Fruit fly (Drosophila melanogaster) whole organism, embryonic: ENCODE measurements around the gene inaE.

Experiments
- Bgb ChIP-seq: fragments of 200-800 bp; sonication (Bioruptor generic); IDR thresholded peaks from 2 replicates; pipeline ENCODE4 v1.3.6; 2022; ENCODE audit warnings: missing biosample characterization, missing genetic modification characterization; ENCODE audit not compliant: partially characterized antibody
- CG10321 ChIP-seq: fragments of 200-800 bp; sonication (Bioruptor generic); IDR thresholded peaks from 2 replicates; pipeline ENCODE4 v1.3.6; 2022; ENCODE audit warnings: missing biosample characterization, missing genetic modification characterization
- CG10543 ChIP-seq: fragments of 200-800 bp; sonication (Bioruptor generic); optimal IDR thresholded peaks from 3 replicates; lab custom pipeline; 2017; ENCODE audit warnings: missing biosample characterization, mild to moderate bottlenecking, missing genetic modification characterization, moderate library complexity
- CG1233 ChIP-seq: fragments of 200-800 bp; sonication (Bioruptor generic); optimal IDR thresholded peaks from 4 replicates; lab custom pipeline; 2018; ENCODE audit warnings: missing biosample characterization, mild to moderate bottlenecking, missing genetic modification characterization
- CG13287 ChIP-seq: fragments of 200-800 bp; sonication (Bioruptor generic); IDR thresholded peaks from 2 replicates; pipeline ENCODE4 v1.3.6; 2022; ENCODE audit warnings: missing biosample characterization, missing genetic modification characterization; ENCODE audit not compliant: partially characterized antibody
- CG14441 ChIP-seq: fragments of 200-800 bp; sonication (Bioruptor generic); IDR thresholded peaks from 2 replicates; pipeline ENCODE4 v1.3.6; 2022; ENCODE audit warnings: missing biosample characterization, missing genetic modification characterization
- CG15479 ChIP-seq: fragments of 200-800 bp; sonication (Bioruptor generic); optimal IDR thresholded peaks from 3 replicates; lab custom pipeline; 2019; ENCODE audit warnings: missing biosample characterization, mild to moderate bottlenecking, missing genetic modification characterization, moderate library complexity
- CG15696 ChIP-seq: fragments of 200-800 bp; sonication (Bioruptor generic); optimal IDR thresholded peaks from 2 replicates; lab custom pipeline; 2019; ENCODE audit warnings: missing biosample characterization, mild to moderate bottlenecking, missing genetic modification characterization, moderate library complexity
- CG1832 ChIP-seq: fragments of 200-800 bp; sonication (Bioruptor generic); optimal IDR thresholded peaks from 2 replicates; lab custom pipeline; 2017; ENCODE audit warnings: missing biosample characterization, mild to moderate bottlenecking, missing genetic modification characterization, inconsistent platforms
- CG2712 ChIP-seq: fragments of 200-800 bp; optimal IDR thresholded peaks from 3 replicates; lab custom pipeline; 2019; ENCODE audit warnings: missing biosample characterization, mild to moderate bottlenecking, missing genetic modification characterization, moderate library complexity
- CG3065 ChIP-seq: fragments of 200-800 bp; sonication (Bioruptor generic); optimal IDR thresholded peaks from 2 replicates; lab custom pipeline; 2016; ENCODE audit warnings: missing biosample characterization, missing genetic modification characterization
- CG32532 ChIP-seq: fragments of 200-800 bp; sonication (Bioruptor generic); IDR thresholded peaks from 2 replicates; pipeline ENCODE4 v1.3.6; 2022; ENCODE audit warnings: missing biosample characterization, missing genetic modification characterization
- CG33557 ChIP-seq: fragments of 200-800 bp; sonication (Bioruptor generic); optimal IDR thresholded peaks from 2 replicates; lab custom pipeline; 2019; ENCODE audit warnings: missing biosample characterization, mild to moderate bottlenecking, missing genetic modification characterization, moderate library complexity
- CG3995 ChIP-seq: fragments of 200-800 bp; sonication (Bioruptor generic); optimal IDR thresholded peaks from 3 replicates; lab custom pipeline; 2016; ENCODE audit warnings: missing biosample characterization, missing genetic modification characterization
- CG8281 ChIP-seq: fragments of 200-800 bp; sonication (Bioruptor generic); optimal IDR thresholded peaks from 2 replicates; lab custom pipeline; 2018; ENCODE audit warnings: missing biosample characterization, mild to moderate bottlenecking, missing genetic modification characterization, moderate library complexity
- CG8290 ChIP-seq, 3 experiments: fragments of 200-800 bp; sonication (Bioruptor generic); optimal IDR thresholded peaks; 2 replicates each; lab custom pipeline; 2016 to 2019; ENCODE audit warnings: missing biosample characterization in 3 of 3, missing genetic modification characterization in 3 of 3, mild to moderate bottlenecking in 2 of 3, moderate library complexity in 1 of 3
- CG8924 ChIP-seq: fragments of 200-800 bp; optimal IDR thresholded peaks from 3 replicates; lab custom pipeline; 2019; ENCODE audit warnings: missing biosample characterization, mild to moderate bottlenecking, missing genetic modification characterization, moderate library complexity
- HmgD ChIP-seq: fragments of 200-800 bp; sonication (Bioruptor generic); optimal IDR thresholded peaks from 3 replicates; lab custom pipeline; 2016; ENCODE audit warnings: missing biosample characterization, missing genetic modification characterization
- Hmx ChIP-seq: fragments of 200-800 bp; sonication (Bioruptor generic); optimal IDR thresholded peaks from 2 replicates; lab custom pipeline; 2016; ENCODE audit warnings: missing biosample characterization, missing genetic modification characterization
- Med ChIP-seq: fragments of 200-800 bp; sonication (Bioruptor generic); peaks from one replicate; lab custom pipeline; 2016; ENCODE audit warnings: missing biosample characterization, missing genetic modification characterization, mild to moderate bottlenecking, inconsistent platforms, moderate library complexity
- Mes4 ChIP-seq: fragments of 200-800 bp; sonication (Bioruptor generic); optimal IDR thresholded peaks from 2 replicates; lab custom pipeline; 2016; ENCODE audit warnings: missing biosample characterization, missing genetic modification characterization
- NC2β ChIP-seq: fragments of 200-800 bp; sonication (Bioruptor generic); optimal IDR thresholded peaks from 2 replicates; lab custom pipeline; 2016; ENCODE audit warnings: missing biosample characterization, missing genetic modification characterization
- Spps ChIP-seq: fragments of 200-800 bp; sonication (Bioruptor generic); optimal IDR thresholded peaks from 2 replicates; lab custom pipeline; 2018; ENCODE audit warnings: missing biosample characterization, mild to moderate bottlenecking, missing genetic modification characterization
- Sry-δ ChIP-seq: fragments of 200-800 bp; sonication (Bioruptor generic); optimal IDR thresholded peaks from 2 replicates; lab custom pipeline; 2016; ENCODE audit warnings: missing biosample characterization, missing genetic modification characterization
- Trl ChIP-seq, 3 experiments: fragments of >200 bp in 2 of 3; fragments of 200-800 bp in 1 of 3; sonication (Bioruptor generic) in 1 of 3; optimal IDR thresholded peaks; 2 replicates in 1 of 3; 3 replicates in 2 of 3; lab custom pipeline; 2016 to 2017; ENCODE audit warnings: missing biosample characterization in 1 of 3, missing genetic modification characterization in 1 of 3
- Xrp1 ChIP-seq: fragments of 200-800 bp; sonication (Bioruptor generic); IDR thresholded peaks from 2 replicates; pipeline ENCODE4 v1.3.6; 2022; ENCODE audit warnings: missing biosample characterization, missing genetic modification characterization
- aop ChIP-seq: fragments of 200-800 bp; sonication (Bioruptor generic); IDR thresholded peaks from 2 replicates; pipeline ENCODE4 v1.3.6; 2022; ENCODE audit warnings: missing biosample characterization, missing genetic modification characterization
- ash1 ChIP-seq: fragments of 200-800 bp; sonication (Bioruptor generic); optimal IDR thresholded peaks from 2 replicates; lab custom pipeline; 2018; ENCODE audit warnings: missing biosample characterization, mild to moderate bottlenecking, missing genetic modification characterization
- bsh ChIP-seq, 2 experiments: fragments of 200-800 bp; sonication (Bioruptor generic); optimal IDR thresholded peaks; 2 replicates each; lab custom pipeline; 2017 to 2018; ENCODE audit warnings: mild to moderate bottlenecking in 2 of 2, missing biosample characterization in 2 of 2, missing genetic modification characterization in 2 of 2, moderate library complexity in 1 of 2
- cg ChIP-seq: fragments of 200-800 bp; sonication (Bioruptor generic); optimal IDR thresholded peaks from 3 replicates; lab custom pipeline; 2019; ENCODE audit warnings: missing biosample characterization, mild to moderate bottlenecking, missing genetic modification characterization, moderate library complexity
- chinmo ChIP-seq: fragments of 200-800 bp; sonication (Bioruptor generic); IDR thresholded peaks from 4 replicates; pipeline ENCODE4 v1.3.6; 2022; ENCODE audit warnings: missing biosample characterization, missing genetic modification characterization; ENCODE audit not compliant: partially characterized antibody
- cwo ChIP-seq: fragments of 200-800 bp; sonication (Bioruptor generic); optimal IDR thresholded peaks from 3 replicates; lab custom pipeline; 2017; ENCODE audit warnings: missing biosample characterization, missing genetic modification characterization, mild to moderate bottlenecking, moderate library complexity, missing genetic modification reagents
- dysf ChIP-seq: fragments of 200-800 bp; sonication (Bioruptor generic); IDR thresholded peaks from 3 replicates; pipeline ENCODE4 v1.3.6; 2022; ENCODE audit warnings: missing biosample characterization, missing genetic modification characterization
- en ChIP-seq: fragments of 200-800 bp; sonication (Bioruptor generic); optimal IDR thresholded peaks from 2 replicates; lab custom pipeline; 2016; ENCODE audit warnings: missing biosample characterization, missing genetic modification characterization
- fd64A ChIP-seq: fragments of 200-800 bp; sonication (Bioruptor generic); optimal IDR thresholded peaks from 3 replicates; lab custom pipeline; 2018; ENCODE audit warnings: missing biosample characterization, mild to moderate bottlenecking, missing genetic modification characterization
- gce ChIP-seq: fragments of 200-800 bp; sonication (Bioruptor generic); IDR thresholded peaks from 3 replicates; pipeline ENCODE4 v1.3.6; 2022; ENCODE audit warnings: missing biosample characterization, missing genetic modification characterization
- gem ChIP-seq: fragments of 200-800 bp; sonication (Bioruptor generic); optimal IDR thresholded peaks from 2 replicates; lab custom pipeline; 2019; ENCODE audit warnings: missing biosample characterization, mild to moderate bottlenecking, missing genetic modification characterization, moderate library complexity
- kah ChIP-seq: fragments of 200-800 bp; sonication (Bioruptor generic); optimal IDR thresholded peaks from 2 replicates; lab custom pipeline; 2018; ENCODE audit warnings: missing biosample characterization, mild to moderate bottlenecking, missing genetic modification characterization
- knrl ChIP-seq: fragments of 200-800 bp; sonication (Bioruptor generic); IDR thresholded peaks from 3 replicates; pipeline ENCODE4 v1.3.6; 2022; ENCODE audit warnings: missing biosample characterization, missing genetic modification characterization; ENCODE audit not compliant: partially characterized antibody
- lab ChIP-seq: fragments of 200-800 bp; sonication (Bioruptor generic); optimal IDR thresholded peaks from 3 replicates; lab custom pipeline; 2017; ENCODE audit warnings: missing biosample characterization, missing genetic modification characterization, mild to moderate bottlenecking, moderate library complexity, missing genetic modification reagents
- p53 ChIP-seq: fragments of 200-800 bp; sonication (Bioruptor generic); optimal IDR thresholded peaks from 2 replicates; lab custom pipeline; 2016; ENCODE audit warnings: missing biosample characterization, missing genetic modification characterization
- psq ChIP-seq: fragments of 200-800 bp; sonication (Bioruptor generic); optimal IDR thresholded peaks from 2 replicates; lab custom pipeline; 2017; ENCODE audit warnings: missing biosample characterization, missing genetic modification characterization
- row ChIP-seq: fragments of 200-800 bp; sonication (Bioruptor generic); IDR thresholded peaks from 3 replicates; pipeline ENCODE4 v1.3.6; 2022; ENCODE audit warnings: missing biosample characterization, missing genetic modification characterization
- sens ChIP-seq: fragments of 200-800 bp; sonication (Bioruptor generic); peaks from one replicate; lab custom pipeline; 2016; ENCODE audit warnings: missing biosample characterization, missing genetic modification characterization
- sob ChIP-seq: fragments of 200-800 bp; sonication (Bioruptor generic); IDR thresholded peaks from 2 replicates; pipeline ENCODE4 v1.3.6; 2022; ENCODE audit warnings: missing biosample characterization, missing genetic modification characterization
- stwl ChIP-seq: fragments of 200-800 bp; sonication (Bioruptor generic); optimal IDR thresholded peaks from 3 replicates; lab custom pipeline; 2018; ENCODE audit warnings: missing biosample characterization, mild to moderate bottlenecking, missing genetic modification characterization, moderate library complexity
- twi ChIP-seq: fragments of 200-800 bp; optimal IDR thresholded peaks from 2 replicates; lab custom pipeline; 2019; ENCODE audit warnings: missing biosample characterization, mild to moderate bottlenecking, missing genetic modification characterization, moderate library complexity
- vvl ChIP-seq: fragments of 200-800 bp; sonication (Bioruptor generic); IDR thresholded peaks from 2 replicates; pipeline ENCODE4 v1.3.6; 2022; ENCODE audit warnings: missing biosample characterization, missing genetic modification characterization
- z ChIP-seq: fragments of 200-800 bp; sonication (Bioruptor generic); IDR thresholded peaks from 3 replicates; pipeline ENCODE4 v1.3.6; 2022; ENCODE audit warnings: missing biosample characterization, missing genetic modification characterization

The inaE gene

DNA sequence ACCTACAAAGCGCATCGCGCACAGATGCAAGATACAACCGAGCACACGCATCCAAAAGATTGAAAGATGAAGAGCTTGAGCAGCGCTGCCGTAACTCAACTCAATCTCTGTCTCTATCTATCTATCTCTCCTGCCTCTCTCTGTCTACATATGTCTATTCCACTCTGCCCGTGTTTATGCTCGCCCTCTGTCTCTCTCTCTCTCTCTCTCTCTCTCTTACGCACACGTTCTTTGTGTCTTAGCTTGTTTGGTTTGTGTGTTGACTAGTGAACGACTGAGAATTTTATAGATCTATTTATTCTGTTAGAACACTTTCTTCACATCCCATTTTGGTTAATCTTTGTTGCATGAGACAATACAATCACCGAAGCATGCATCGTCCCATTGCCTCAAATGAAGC, 22.0 kb downstream of the inaE start (continued):
- TF ChIP-seq Trl (optimal IDR thresholded peaks at IDR 0.05; lab: Kevin White, UChicago) (peak; percentile 54 to 69), Trl (GFP tag; optimal IDR thresholded peaks at IDR 0.05; lab: Kevin White, UChicago) (peak; percentile 27), Bgb (GFP tag; lab: Robert Waterston, UW) (0 out of 2 replicates have a peak, but pooled peaks have one; percentile 12), cg (peak; percentile 82), CG13287 (GFP tag; lab: Robert Waterston, UW) (no peak), Mes4 (GFP tag; lab: Kevin White, UChicago) (peak; percentile 15), gem (peak; percentile 1), row (0 out of 3 replicates have a peak, but pooled peaks have one; percentile 8), z (peak; percentile 91), Sry-δ (GFP tag; lab: Kevin White, UChicago) (peak; percentile 26), CG3065 (GFP tag; lab: Kevin White, UChicago) (no peak), twi (tag; lab: Kevin White, UChicago) (peak; percentile 27), Spps (tag; lab: Kevin White, UChicago) (peak; percentile 22), CG3995 (GFP tag; lab: Kevin White, UChicago) (no peak), cwo (no peak), CG8290 (GFP tag; optimal IDR thresholded peaks at IDR 0.05; lab: Kevin White, UChicago) (peak; percentile 92), CG8290 (tag; optimal IDR thresholded peaks at IDR 0.05; lab: Kevin White, UChicago) (peak; percentile 77 to 98), CG15696 (tag; lab: Kevin White, UChicago) (peak; percentile 39), dysf (GFP tag; lab: Robert Waterston, UW) (peak; percentile 12; the same call in 1 of the 3 replicates), knrl (no peak), fd64A (GFP tag; lab: Kevin White, UChicago) (peak; percentile 32), CG8281 (tag; lab: Kevin White, UChicago) (peak; percentile 22), chinmo (GFP tag; lab: Robert Waterston, UW) (0 out of 4 replicates have a peak, but pooled peaks have one; percentile 44), CG2712 (no peak), CG10321 (peak; percentile 86), gce (GFP tag; lab: Robert Waterston, UW) (peak; percentile 10; the same call in 1 of the 3 replicates), ash1 (GFP tag; lab: Kevin White, UChicago) (no peak), CG32532 (GFP tag; lab: Robert Waterston, UW) (no peak), lab (peak; percentile 5), Hmx (GFP tag; lab: Kevin White, UChicago) (no peak), CG14441 (no peak), psq (GFP tag; lab: Kevin White, UChicago) (no peak), vvl (peak; percentile 42), bsh (GFP tag; optimal IDR thresholded peaks at IDR 0.05; lab: Kevin White, UChicago) (peak in 1 of 2 experiments; percentile 32), p53 (GFP tag; lab: Kevin White, UChicago) (peak; percentile 25), CG8924 (peak; percentile 10), sob (GFP tag; lab: Robert Waterston, UW) (peak; percentile 43; the same call in 1 of the 2 replicates), HmgD (GFP tag; lab: Kevin White, UChicago) (peak; percentile 4), CG10543 (no peak), Med (GFP tag; lab: Kevin White, UChicago) (peak; percentile 55), aop (no peak), CG33557 (peak; percentile 8), en (GFP tag; lab: Kevin White, UChicago) (no peak), sens (GFP tag; lab: Kevin White, UChicago) (peak; percentile 87), Xrp1 (GFP tag; lab: Robert Waterston, UW) (peak; percentile 47), CG1233 (peak; percentile 21), kah (GFP tag; lab: Kevin White, UChicago) (no peak), NC2β (peak; percentile 0), stwl (peak; percentile 59), CG15479 (GFP tag; lab: Kevin White, UChicago) (peak; percentile 27), CG1832 (peak; percentile 76)
